Worm (Caenorhabditis elegans): ENCODE measurements around the gene C07H4.1.

DNA sequence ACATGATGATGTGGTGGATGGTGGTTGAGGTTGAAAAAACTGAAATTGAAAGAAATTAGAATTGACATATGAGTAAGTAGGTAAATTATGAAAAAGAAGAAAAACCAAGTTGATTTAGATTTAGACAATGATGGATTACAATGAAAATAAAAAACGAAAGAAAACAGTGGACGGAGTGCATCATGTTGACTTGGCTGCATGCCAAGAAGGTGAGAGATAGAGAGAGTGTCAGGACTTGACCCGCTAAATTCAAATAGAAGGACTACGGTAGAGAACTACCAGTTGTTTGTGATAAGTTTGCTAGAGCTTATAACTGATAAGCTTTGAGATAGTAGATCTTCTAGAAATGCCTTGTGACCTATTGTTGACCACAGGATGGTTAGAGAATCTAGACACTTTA, 32.4 kb downstream of the C07H4.1 start, which contains the start of gene T24B8.3:
- TF ChIP-seq dao-5 (tag; optimal IDR thresholded peaks at IDR 0.05): no peak
- TF ChIP-seq him-1 (tag; optimal IDR thresholded peaks at IDR 0.05): no peak

Measured in whole organism, L4/young adult.